Worm (Caenorhabditis elegans): ENCODE measurements around the gene sut-1.

- TF ChIP-seq ztf-11 (tag; optimal IDR thresholded peaks at IDR 0.05) (no peak), ceh-16 (tag; optimal IDR thresholded peaks at IDR 0.05) (no peak), nhr-25 (tag; optimal IDR thresholded peaks at IDR 0.05) (no peak), nhr-23 (tag; optimal IDR thresholded peaks at IDR 0.05) (no peak), pha-4 (tag; optimal IDR thresholded peaks at IDR 0.05) (no peak)
Measured at ce11 chrII:1101413-1101812, 21.7 kb downstream of the sut-1 start.
